Worm (Caenorhabditis elegans) whole organism, L2 larva: Measurements from ENCODE around the gene tmem-17.
A peak's percentile ranks its signal among the peaks of the same experiment; 100 is the strongest.

Experiments used
- C34F6.9 ChIP-seq: fragments of 150-350 bp; optimal IDR thresholded peaks from 2 replicates; lab custom pipeline; 2014; ENCODE audit warnings: missing biosample characterization, missing genetic modification characterization
- R02D3.7 ChIP-seq: fragments of 150-350 bp; optimal IDR thresholded peaks from 2 replicates; lab custom pipeline; 2014; ENCODE audit warnings: missing biosample characterization, missing genetic modification characterization
- ZK546.5 ChIP-seq: sonication (generic microtip); optimal IDR thresholded peaks from 2 replicates; lab custom pipeline; 2017; ENCODE audit warnings: missing biosample characterization, missing genetic modification characterization
- alr-1 ChIP-seq: fragments of 150-350 bp; optimal IDR thresholded peaks from 2 replicates; lab custom pipeline; 2014; ENCODE audit warnings: missing biosample characterization, missing genetic modification characterization
- aly-2 ChIP-seq: fragments of 150-350 bp; optimal IDR thresholded peaks from 2 replicates; lab custom pipeline; 2014; ENCODE audit warnings: missing biosample characterization, missing genetic modification characterization
- ama-1 ChIP-seq: fragments of 150-350 bp; optimal IDR thresholded peaks from 2 replicates; lab custom pipeline; 2018; ENCODE audit warnings: inconsistent platforms
- blmp-1 ChIP-seq: sonication (generic microtip); optimal IDR thresholded peaks from 2 replicates; lab custom pipeline; 2017; ENCODE audit warnings: missing genetic modification characterization, mild to moderate bottlenecking, missing compliant biosample characterization, antibody characterized with exemption, moderate library complexity; ENCODE audit not compliant: insufficient read depth
- ceh-16 ChIP-seq: fragments of 150-350 bp; optimal IDR thresholded peaks from 2 replicates; lab custom pipeline; 2014; ENCODE audit warnings: missing biosample characterization, missing genetic modification characterization
- ceh-82 ChIP-seq: fragments of 150-350 bp; optimal IDR thresholded peaks from 2 replicates; lab custom pipeline; 2014; ENCODE audit warnings: missing biosample characterization, missing genetic modification characterization
- crh-2 ChIP-seq: sonication (generic microtip); optimal IDR thresholded peaks from 2 replicates; lab custom pipeline; 2017; ENCODE audit warnings: missing biosample characterization, missing genetic modification characterization
- egl-27 ChIP-seq: sonication (generic microtip); optimal IDR thresholded peaks from 3 replicates; lab custom pipeline; 2017; ENCODE audit warnings: missing biosample characterization, missing genetic modification reagents, missing genetic modification characterization
- elt-1 ChIP-seq: fragments of 150-350 bp; optimal IDR thresholded peaks from 2 replicates; lab custom pipeline; 2014; ENCODE audit warnings: missing biosample characterization, missing genetic modification characterization
- gmeb-1 ChIP-seq: fragments of 150-350 bp; optimal IDR thresholded peaks from 2 replicates; lab custom pipeline; 2014; ENCODE audit warnings: missing biosample characterization, missing genetic modification characterization
- lin-39 ChIP-seq: fragments of 150-350 bp; optimal IDR thresholded peaks from 2 replicates; lab custom pipeline; 2014; ENCODE audit warnings: missing biosample characterization, missing genetic modification reagents, missing genetic modification characterization
- lsy-2 ChIP-seq, 2 experiments: fragments of 150-350 bp in 1 of 2; sonication (generic microtip) in 1 of 2; optimal IDR thresholded peaks; 2 replicates each; lab custom pipeline; 2014 to 2017; ENCODE audit warnings: missing biosample characterization in 2 of 2, missing genetic modification characterization in 2 of 2
- mab-5 ChIP-seq: fragments of 150-350 bp; optimal IDR thresholded peaks from 2 replicates; lab custom pipeline; 2014; ENCODE audit warnings: missing biosample characterization, missing genetic modification characterization
- mbf-1 ChIP-seq: sonication (generic microtip); optimal IDR thresholded peaks from 2 replicates; lab custom pipeline; 2017; ENCODE audit warnings: missing biosample characterization, missing genetic modification characterization
- mdl-1 ChIP-seq, 2 experiments: fragments of 150-350 bp in 1 of 2; sonication (generic microtip) in 1 of 2; optimal IDR thresholded peaks; 2 replicates each; lab custom pipeline; 2017; ENCODE audit warnings: missing biosample characterization in 2 of 2, missing genetic modification characterization in 2 of 2
- nhr-11 ChIP-seq: fragments of 150-350 bp; optimal IDR thresholded peaks from 2 replicates; lab custom pipeline; 2014; ENCODE audit warnings: missing biosample characterization, missing genetic modification characterization
- nhr-129 ChIP-seq: fragments of 150-350 bp; optimal IDR thresholded peaks from 2 replicates; lab custom pipeline; 2014; ENCODE audit warnings: missing biosample characterization, missing genetic modification characterization
- nhr-21 ChIP-seq: fragments of 150-350 bp; optimal IDR thresholded peaks from 2 replicates; lab custom pipeline; 2014; ENCODE audit warnings: missing biosample characterization, missing genetic modification characterization
- nhr-23 ChIP-seq: fragments of 150-350 bp; optimal IDR thresholded peaks from 2 replicates; lab custom pipeline; 2014; ENCODE audit warnings: missing biosample characterization, missing genetic modification reagents, missing genetic modification characterization
- nhr-237 ChIP-seq: fragments of 150-350 bp; optimal IDR thresholded peaks from 2 replicates; lab custom pipeline; 2014; ENCODE audit warnings: missing biosample characterization, missing genetic modification characterization
- nhr-6 ChIP-seq: fragments of 150-350 bp; optimal IDR thresholded peaks from 2 replicates; lab custom pipeline; 2014; ENCODE audit warnings: missing biosample characterization, missing genetic modification characterization
- nhr-77 ChIP-seq: fragments of 150-350 bp; optimal IDR thresholded peaks from 2 replicates; lab custom pipeline; 2014; ENCODE audit warnings: missing biosample characterization, missing genetic modification characterization
- peb-1 ChIP-seq: fragments of 150-350 bp; optimal IDR thresholded peaks from 2 replicates; lab custom pipeline; 2014; ENCODE audit warnings: missing biosample characterization, missing genetic modification characterization
- sem-4 ChIP-seq: fragments of 150-350 bp; optimal IDR thresholded peaks from 2 replicates; lab custom pipeline; 2014; ENCODE audit warnings: missing biosample characterization, missing genetic modification reagents, missing genetic modification characterization
- sma-3 ChIP-seq: sonication (generic microtip); optimal IDR thresholded peaks from 2 replicates; lab custom pipeline; 2016; ENCODE audit warnings: missing genetic modification reagents, missing genetic modification characterization, missing compliant biosample characterization
- sma-9 ChIP-seq, 2 experiments: fragments of 150-350 bp in 1 of 2; sonication (generic microtip) in 1 of 2; optimal IDR thresholded peaks; 2 replicates each; lab custom pipeline; 2014 to 2016; ENCODE audit warnings: missing genetic modification characterization in 2 of 2, mild to moderate bottlenecking in 1 of 2, missing biosample characterization in 1 of 2, missing compliant biosample characterization in 1 of 2, missing genetic modification reagents in 1 of 2, moderate library complexity in 1 of 2
- unc-39 ChIP-seq: fragments of 150-350 bp; optimal IDR thresholded peaks from 2 replicates; lab custom pipeline; 2014; ENCODE audit warnings: missing biosample characterization, missing genetic modification characterization
- unc-55 ChIP-seq: fragments of 150-350 bp; sonication (generic microtip); optimal IDR thresholded peaks from 3 replicates; lab custom pipeline; 2014; ENCODE audit warnings: missing biosample characterization, missing genetic modification reagents, missing genetic modification characterization
- unc-62 ChIP-seq: fragments of 150-350 bp; optimal IDR thresholded peaks from 2 replicates; lab custom pipeline; 2014; ENCODE audit warnings: missing biosample characterization, missing genetic modification reagents, missing genetic modification characterization
- zag-1 ChIP-seq: fragments of 150-350 bp; optimal IDR thresholded peaks from 2 replicates; lab custom pipeline; 2014; ENCODE audit warnings: missing biosample characterization, missing genetic modification characterization
- ztf-11 ChIP-seq: sonication (generic microtip); optimal IDR thresholded peaks from 2 replicates; lab custom pipeline; 2017; ENCODE audit warnings: missing biosample characterization, missing genetic modification characterization
- ztf-4 ChIP-seq: fragments of 150-350 bp; optimal IDR thresholded peaks from 2 replicates; lab custom pipeline; 2014; ENCODE audit warnings: missing biosample characterization, missing genetic modification characterization

The tmem-17 gene

ce11 chrIII:7060531-7061095 is 9.5 kb upstream of the tmem-17 start, which contains the start of gene egg-2:
TSS of gene egg-2 (minus strand) at chrIII:7060583.
- TF ChIP-seq nhr-11 (tag; lab: Kevin White, UChicago) (no peak), ceh-82 (tag; lab: Kevin White, UChicago) (no peak), R02D3.7 (tag; lab: Kevin White, UChicago) (no peak), nhr-23 (no peak), mab-5 (tag; lab: Kevin White, UChicago) (no peak), nhr-21 (tag; lab: Kevin White, UChicago) (no peak), unc-55 (GFP tag; lab: Kevin White, UChicago) (no peak)
- TF ChIP-seq, all 48 proteins: peak for 0

ce11 chrIII:7062580-7062979 is 7.5 kb upstream of the tmem-17 start, which contains the start of gene R01H2.1:
TSS of gene R01H2.1 (plus strand) at chrIII:7062880.
- TF ChIP-seq nhr-77 (tag; lab: Kevin White, UChicago) (no peak), aly-2 (tag; lab: Kevin White, UChicago) (no peak), nhr-6 (tag; lab: Kevin White, UChicago) (no peak), unc-39 (tag; lab: Kevin White, UChicago) (no peak)

ce11 chrIII:7063061-7063460 is 7.0 kb upstream of the tmem-17 start:
- TF ChIP-seq ztf-4 (tag; lab: Kevin White, UChicago) (no peak), ZK546.5 (tag; lab: Kevin White, UChicago) (no peak), ceh-82 (tag; lab: Kevin White, UChicago) (no peak), sma-3 (GFP tag; lab: Kevin White, UChicago) (no peak), zag-1 (tag; lab: Kevin White, UChicago) (no peak), lsy-2 (tag; optimal IDR thresholded peaks at IDR 0.05; lab: Kevin White, UChicago) (no peak), nhr-23 (no peak), nhr-11 (tag; lab: Kevin White, UChicago) (no peak), crh-2 (tag; lab: Kevin White, UChicago) (no peak), unc-55 (GFP tag; lab: Kevin White, UChicago) (no peak), blmp-1 (tag; lab: Kevin White, UChicago) (no peak), ama-1 (lab: Kevin White, UChicago) (no peak), C34F6.9 (tag; lab: Kevin White, UChicago) (no peak), nhr-6 (tag; lab: Kevin White, UChicago) (no peak)
- TF ChIP-seq, all 48 proteins: peak for 0

ce11 chrIII:7064185-7064584 is 5.9 kb upstream of the tmem-17 start, which contains the start of gene R01H2.4:
TSS of gene R01H2.4 (minus strand) at chrIII:7064285.
- TF ChIP-seq nhr-237 = no peak

ce11 chrIII:7067385-7067896 is 2.6 kb upstream of the tmem-17 start, which contains the start of gene ger-1:
TSS of gene ger-1 (minus strand) at chrIII:7067477.
- no peak for TF ChIP-seq sma-3 (GFP tag; lab: Kevin White, UChicago)
- no peak for TF ChIP-seq lin-39
- no peak for TF ChIP-seq ztf-11 (tag; lab: Kevin White, UChicago)
- TF ChIP-seq ceh-16 (tag; lab: Kevin White, UChicago) = no peak
- TF ChIP-seq peb-1 (tag; lab: Kevin White, UChicago) = no peak
- no peak for TF ChIP-seq alr-1
- TF ChIP-seq mdl-1 (tag; optimal IDR thresholded peaks at IDR 0.05; lab: Kevin White, UChicago) = no peak
- no peak for TF ChIP-seq elt-1 (tag; lab: Kevin White, UChicago)
- TF ChIP-seq mbf-1 = no peak
- TF ChIP-seq nhr-23 = no peak

- TF ChIP-seq gmeb-1 (peak; percentile 88), C34F6.9 (tag; lab: Kevin White, UChicago) (peak; percentile 65), egl-27 (tag; lab: Kevin White, UChicago) (peak; percentile 17), crh-2 (tag; lab: Kevin White, UChicago) (peak; percentile 41), unc-55 (GFP tag; lab: Kevin White, UChicago) (peak; percentile 56), nhr-129 (peak; percentile 68), sem-4 (tag; lab: Kevin White, UChicago) (no peak), sma-9 (GFP tag; optimal IDR thresholded peaks at IDR 0.05; lab: Kevin White, UChicago) (peak; percentile 6), sma-9 (tag; optimal IDR thresholded peaks at IDR 0.05; lab: Kevin White, UChicago) (no peak), unc-62 (GFP tag; lab: Kevin White, UChicago) (no peak), nhr-23 (no peak), ceh-82 (tag; lab: Kevin White, UChicago) (no peak), lsy-2 (tag; optimal IDR thresholded peaks at IDR 0.05; lab: Kevin White, UChicago) (peak in 1 of 2 experiments; percentile 68)
Observed at ce11 chrIII:7068520-7069113, 1.5 kb upstream of the tmem-17 start, which contains the start of the genes ubc-18 and R01H2.8. TSS of gene ubc-18 (minus strand) at chrIII:7068570. TSS of gene R01H2.8 (plus strand) at chrIII:7069063.
